Worm (Caenorhabditis elegans) whole organism, L2 larva: ENCODE measurements around the gene fat-3.

Experiments used
- C34F6.9 ChIP-seq: fragments of 150-350 bp; optimal IDR thresholded peaks from 2 replicates; lab custom pipeline; 2014; ENCODE audit warnings: missing biosample characterization, missing genetic modification characterization
- F13H6.1 ChIP-seq: sonication (generic microtip); optimal IDR thresholded peaks from 2 replicates; lab custom pipeline; 2016; ENCODE audit warnings: missing genetic modification characterization, missing compliant biosample characterization
- R02D3.7 ChIP-seq: fragments of 150-350 bp; optimal IDR thresholded peaks from 2 replicates; lab custom pipeline; 2014; ENCODE audit warnings: missing biosample characterization, missing genetic modification characterization
- Y55F3AM.14 ChIP-seq: fragments of 200-800 bp; sonication (Bioruptor generic); optimal IDR thresholded peaks from 2 replicates; lab custom pipeline; 2018; ENCODE audit warnings: mild to moderate bottlenecking, missing genetic modification characterization, missing compliant biosample characterization
- ZK546.5 ChIP-seq: sonication (generic microtip); optimal IDR thresholded peaks from 2 replicates; lab custom pipeline; 2017; ENCODE audit warnings: missing biosample characterization, missing genetic modification characterization
- alr-1 ChIP-seq: fragments of 150-350 bp; optimal IDR thresholded peaks from 2 replicates; lab custom pipeline; 2014; ENCODE audit warnings: missing biosample characterization, missing genetic modification characterization
- aly-2 ChIP-seq: fragments of 150-350 bp; optimal IDR thresholded peaks from 2 replicates; lab custom pipeline; 2014; ENCODE audit warnings: missing biosample characterization, missing genetic modification characterization
- ama-1 ChIP-seq: fragments of 150-350 bp; optimal IDR thresholded peaks from 2 replicates; lab custom pipeline; 2018; ENCODE audit warnings: inconsistent platforms
- blmp-1 ChIP-seq: sonication (generic microtip); optimal IDR thresholded peaks from 2 replicates; lab custom pipeline; 2017; ENCODE audit warnings: missing genetic modification characterization, mild to moderate bottlenecking, missing compliant biosample characterization, antibody characterized with exemption, moderate library complexity; ENCODE audit not compliant: insufficient read depth
- ceh-16 ChIP-seq: fragments of 150-350 bp; optimal IDR thresholded peaks from 2 replicates; lab custom pipeline; 2014; ENCODE audit warnings: missing biosample characterization, missing genetic modification characterization
- ceh-82 ChIP-seq: fragments of 150-350 bp; optimal IDR thresholded peaks from 2 replicates; lab custom pipeline; 2014; ENCODE audit warnings: missing biosample characterization, missing genetic modification characterization
- crh-2 ChIP-seq: sonication (generic microtip); optimal IDR thresholded peaks from 2 replicates; lab custom pipeline; 2017; ENCODE audit warnings: missing biosample characterization, missing genetic modification characterization
- dmd-4 ChIP-seq: sonication (generic microtip); optimal IDR thresholded peaks from 2 replicates; lab custom pipeline; 2017; ENCODE audit warnings: missing biosample characterization, missing genetic modification characterization
- egl-27 ChIP-seq: sonication (generic microtip); optimal IDR thresholded peaks from 3 replicates; lab custom pipeline; 2017; ENCODE audit warnings: missing biosample characterization, missing genetic modification reagents, missing genetic modification characterization
- elt-1 ChIP-seq: fragments of 150-350 bp; optimal IDR thresholded peaks from 2 replicates; lab custom pipeline; 2014; ENCODE audit warnings: missing biosample characterization, missing genetic modification characterization
- elt-3 ChIP-seq: sonication (generic microtip); optimal IDR thresholded peaks from 2 replicates; lab custom pipeline; 2017; ENCODE audit warnings: missing biosample characterization, missing genetic modification characterization
- fos-1 ChIP-seq: fragments of 150-350 bp; optimal IDR thresholded peaks from 2 replicates; lab custom pipeline; 2014; ENCODE audit warnings: missing biosample characterization, missing genetic modification characterization
- gmeb-1 ChIP-seq: fragments of 150-350 bp; optimal IDR thresholded peaks from 2 replicates; lab custom pipeline; 2014; ENCODE audit warnings: missing biosample characterization, missing genetic modification characterization
- lin-11 ChIP-seq: fragments of 150-350 bp; sonication (generic microtip); optimal IDR thresholded peaks from 2 replicates; lab custom pipeline; 2014; ENCODE audit warnings: missing biosample characterization, missing genetic modification characterization, inconsistent platforms, mixed read lengths
- lin-13 ChIP-seq: fragments of 150-350 bp; optimal IDR thresholded peaks from 2 replicates; lab custom pipeline; 2014; ENCODE audit warnings: missing biosample characterization, missing genetic modification reagents, missing genetic modification characterization
- lin-39 ChIP-seq: fragments of 150-350 bp; optimal IDR thresholded peaks from 2 replicates; lab custom pipeline; 2014; ENCODE audit warnings: missing biosample characterization, missing genetic modification reagents, missing genetic modification characterization
- lsy-2 ChIP-seq, 2 experiments: fragments of 150-350 bp in 1 of 2; sonication (generic microtip) in 1 of 2; optimal IDR thresholded peaks; 2 replicates each; lab custom pipeline; 2014 to 2017; ENCODE audit warnings: missing biosample characterization in 2 of 2, missing genetic modification characterization in 2 of 2
- mab-5 ChIP-seq: fragments of 150-350 bp; optimal IDR thresholded peaks from 2 replicates; lab custom pipeline; 2014; ENCODE audit warnings: missing biosample characterization, missing genetic modification characterization
- mbf-1 ChIP-seq: sonication (generic microtip); optimal IDR thresholded peaks from 2 replicates; lab custom pipeline; 2017; ENCODE audit warnings: missing biosample characterization, missing genetic modification characterization
- mdl-1 ChIP-seq, 2 experiments: fragments of 150-350 bp in 1 of 2; sonication (generic microtip) in 1 of 2; optimal IDR thresholded peaks; 2 replicates each; lab custom pipeline; 2017; ENCODE audit warnings: missing biosample characterization in 2 of 2, missing genetic modification characterization in 2 of 2
- nhr-10 ChIP-seq: sonication (generic microtip); optimal IDR thresholded peaks from 2 replicates; lab custom pipeline; 2017; ENCODE audit warnings: missing biosample characterization, missing genetic modification characterization
- nhr-11 ChIP-seq: fragments of 150-350 bp; optimal IDR thresholded peaks from 2 replicates; lab custom pipeline; 2014; ENCODE audit warnings: missing biosample characterization, missing genetic modification characterization
- nhr-12 ChIP-seq: fragments of 150-350 bp; optimal IDR thresholded peaks from 2 replicates; lab custom pipeline; 2014; ENCODE audit warnings: missing biosample characterization, missing genetic modification characterization
- nhr-129 ChIP-seq: fragments of 150-350 bp; optimal IDR thresholded peaks from 2 replicates; lab custom pipeline; 2014; ENCODE audit warnings: missing biosample characterization, missing genetic modification characterization
- nhr-21 ChIP-seq: fragments of 150-350 bp; optimal IDR thresholded peaks from 2 replicates; lab custom pipeline; 2014; ENCODE audit warnings: missing biosample characterization, missing genetic modification characterization
- nhr-23 ChIP-seq: fragments of 150-350 bp; optimal IDR thresholded peaks from 2 replicates; lab custom pipeline; 2014; ENCODE audit warnings: missing biosample characterization, missing genetic modification reagents, missing genetic modification characterization
- nhr-237 ChIP-seq: fragments of 150-350 bp; optimal IDR thresholded peaks from 2 replicates; lab custom pipeline; 2014; ENCODE audit warnings: missing biosample characterization, missing genetic modification characterization
- nhr-25 ChIP-seq: fragments of 150-350 bp; sonication (generic microtip); optimal IDR thresholded peaks from 3 replicates; lab custom pipeline; 2014; ENCODE audit warnings: missing biosample characterization, missing genetic modification characterization
- nhr-6 ChIP-seq: fragments of 150-350 bp; optimal IDR thresholded peaks from 2 replicates; lab custom pipeline; 2014; ENCODE audit warnings: missing biosample characterization, missing genetic modification characterization
- nhr-77 ChIP-seq: fragments of 150-350 bp; optimal IDR thresholded peaks from 2 replicates; lab custom pipeline; 2014; ENCODE audit warnings: missing biosample characterization, missing genetic modification characterization
- peb-1 ChIP-seq: fragments of 150-350 bp; optimal IDR thresholded peaks from 2 replicates; lab custom pipeline; 2014; ENCODE audit warnings: missing biosample characterization, missing genetic modification characterization
- sem-4 ChIP-seq: fragments of 150-350 bp; optimal IDR thresholded peaks from 2 replicates; lab custom pipeline; 2014; ENCODE audit warnings: missing biosample characterization, missing genetic modification reagents, missing genetic modification characterization
- skn-1 ChIP-seq: sonication (generic microtip); optimal IDR thresholded peaks from 2 replicates; lab custom pipeline; 2017; ENCODE audit warnings: missing biosample characterization, missing genetic modification characterization
- sma-3 ChIP-seq: sonication (generic microtip); optimal IDR thresholded peaks from 2 replicates; lab custom pipeline; 2016; ENCODE audit warnings: missing genetic modification reagents, missing genetic modification characterization, missing compliant biosample characterization
- sma-9 ChIP-seq, 2 experiments: fragments of 150-350 bp in 1 of 2; sonication (generic microtip) in 1 of 2; optimal IDR thresholded peaks; 2 replicates each; lab custom pipeline; 2014 to 2016; ENCODE audit warnings: missing genetic modification characterization in 2 of 2, mild to moderate bottlenecking in 1 of 2, missing biosample characterization in 1 of 2, missing compliant biosample characterization in 1 of 2, missing genetic modification reagents in 1 of 2, moderate library complexity in 1 of 2
- snpc-4 ChIP-seq: fragments of 150-350 bp; optimal IDR thresholded peaks from 2 replicates; lab custom pipeline; 2014; ENCODE audit warnings: missing biosample characterization, missing genetic modification characterization
- unc-39 ChIP-seq: fragments of 150-350 bp; optimal IDR thresholded peaks from 2 replicates; lab custom pipeline; 2014; ENCODE audit warnings: missing biosample characterization, missing genetic modification characterization
- unc-55 ChIP-seq: fragments of 150-350 bp; sonication (generic microtip); optimal IDR thresholded peaks from 3 replicates; lab custom pipeline; 2014; ENCODE audit warnings: missing biosample characterization, missing genetic modification reagents, missing genetic modification characterization
- unc-62 ChIP-seq: fragments of 150-350 bp; optimal IDR thresholded peaks from 2 replicates; lab custom pipeline; 2014; ENCODE audit warnings: missing biosample characterization, missing genetic modification reagents, missing genetic modification characterization
- zag-1 ChIP-seq: fragments of 150-350 bp; optimal IDR thresholded peaks from 2 replicates; lab custom pipeline; 2014; ENCODE audit warnings: missing biosample characterization, missing genetic modification characterization
- ztf-1 ChIP-seq: fragments of 200-800 bp; sonication (Bioruptor generic); conservative IDR thresholded peaks from 2 replicates; pipeline ENCODE4 v1.3.6; 2022; ENCODE audit warnings: missing genetic modification characterization, missing compliant biosample characterization
- ztf-11 ChIP-seq: sonication (generic microtip); optimal IDR thresholded peaks from 2 replicates; lab custom pipeline; 2017; ENCODE audit warnings: missing biosample characterization, missing genetic modification characterization
- ztf-4 ChIP-seq: fragments of 150-350 bp; optimal IDR thresholded peaks from 2 replicates; lab custom pipeline; 2014; ENCODE audit warnings: missing biosample characterization, missing genetic modification characterization

The fat-3 gene

ce11 chrIV:9756647-9757424 lies 46.0 kb upstream of the fat-3 start:
- TF ChIP-seq snpc-4 (tag; lab: Kevin White, UChicago) (no peak), Y55F3AM.14 (GFP tag; lab: Kevin White, UChicago) (no peak), sma-3 (GFP tag; lab: Kevin White, UChicago) (peak; percentile 60), ztf-4 (no peak), F13H6.1 (tag; lab: Kevin White, UChicago) (peak; percentile 27), sma-9 (GFP tag; optimal IDR thresholded peaks at IDR 0.05; lab: Kevin White, UChicago) (peak; percentile 59), sma-9 (tag; optimal IDR thresholded peaks at IDR 0.05; lab: Kevin White, UChicago) (no peak), nhr-237 (tag; lab: Kevin White, UChicago) (no peak), nhr-23 (tag; lab: Kevin White, UChicago) (no peak), alr-1 (tag; lab: Kevin White, UChicago) (no peak), nhr-6 (tag; lab: Kevin White, UChicago) (no peak), C34F6.9 (tag; lab: Kevin White, UChicago) (no peak), nhr-11 (no peak), ztf-11 (tag; lab: Kevin White, UChicago) (no peak), ztf-1 (GFP tag; lab: Robert Waterston, UW) (no peak), nhr-77 (tag; lab: Kevin White, UChicago) (no peak), ama-1 (lab: Kevin White, UChicago) (no peak), elt-3 (tag; lab: Kevin White, UChicago) (no peak), elt-1 (tag; lab: Kevin White, UChicago) (no peak), blmp-1 (tag; lab: Kevin White, UChicago) (peak; percentile 51), mdl-1 (tag; optimal IDR thresholded peaks at IDR 0.05; lab: Kevin White, UChicago) (no peak), mab-5 (tag; lab: Kevin White, UChicago) (no peak), lin-13 (no peak), lin-39 (no peak), sem-4 (tag; lab: Kevin White, UChicago) (no peak), zag-1 (tag; lab: Kevin White, UChicago) (no peak), crh-2 (tag; lab: Kevin White, UChicago) (peak; percentile 62), nhr-25 (tag; lab: Kevin White, UChicago) (peak; percentile 69), nhr-12 (tag; lab: Kevin White, UChicago) (no peak), ceh-16 (tag; lab: Kevin White, UChicago) (no peak), lin-11 (tag; lab: Kevin White, UChicago) (no peak), dmd-4 (tag; lab: Kevin White, UChicago) (no peak), fos-1 (peak; percentile 73), ceh-82 (tag; lab: Kevin White, UChicago) (no peak), egl-27 (tag; lab: Kevin White, UChicago) (no peak), ZK546.5 (tag; lab: Kevin White, UChicago) (no peak), unc-39 (tag; lab: Kevin White, UChicago) (no peak), aly-2 (tag; lab: Kevin White, UChicago) (no peak), gmeb-1 (tag; lab: Kevin White, UChicago) (peak; percentile 55), peb-1 (no peak), nhr-10 (no peak), lsy-2 (tag; optimal IDR thresholded peaks at IDR 0.05; lab: Kevin White, UChicago) (no peak), R02D3.7 (no peak), unc-62 (GFP tag; lab: Kevin White, UChicago) (no peak), skn-1 (no peak), nhr-129 (tag; lab: Kevin White, UChicago) (peak; percentile 1), unc-55 (no peak), nhr-21 (tag; lab: Kevin White, UChicago) (peak; percentile 53), mbf-1 (tag; lab: Kevin White, UChicago) (no peak)
